Worm (Caenorhabditis elegans) whole organism, L2 larva: ENCODE data around the gene Y105C5B.1.

Source experiments
- C34F6.9 ChIP-seq: fragments of 150-350 bp; optimal IDR thresholded peaks from 2 replicates; lab custom pipeline; 2014; ENCODE audit warnings: missing biosample characterization, missing genetic modification characterization
- alr-1 ChIP-seq: fragments of 150-350 bp; optimal IDR thresholded peaks from 2 replicates; lab custom pipeline; 2014; ENCODE audit warnings: missing biosample characterization, missing genetic modification characterization
- ama-1 ChIP-seq: fragments of 150-350 bp; optimal IDR thresholded peaks from 2 replicates; lab custom pipeline; 2018; ENCODE audit warnings: inconsistent platforms
- ceh-16 ChIP-seq: fragments of 150-350 bp; optimal IDR thresholded peaks from 2 replicates; lab custom pipeline; 2014; ENCODE audit warnings: missing biosample characterization, missing genetic modification characterization
- ceh-82 ChIP-seq: fragments of 150-350 bp; optimal IDR thresholded peaks from 2 replicates; lab custom pipeline; 2014; ENCODE audit warnings: missing biosample characterization, missing genetic modification characterization
- elt-3 ChIP-seq: sonication (generic microtip); optimal IDR thresholded peaks from 2 replicates; lab custom pipeline; 2017; ENCODE audit warnings: missing biosample characterization, missing genetic modification characterization
- gmeb-1 ChIP-seq: fragments of 150-350 bp; optimal IDR thresholded peaks from 2 replicates; lab custom pipeline; 2014; ENCODE audit warnings: missing biosample characterization, missing genetic modification characterization
- nhr-23 ChIP-seq: fragments of 150-350 bp; optimal IDR thresholded peaks from 2 replicates; lab custom pipeline; 2014; ENCODE audit warnings: missing biosample characterization, missing genetic modification reagents, missing genetic modification characterization
- nhr-237 ChIP-seq: fragments of 150-350 bp; optimal IDR thresholded peaks from 2 replicates; lab custom pipeline; 2014; ENCODE audit warnings: missing biosample characterization, missing genetic modification characterization
- nhr-77 ChIP-seq: fragments of 150-350 bp; optimal IDR thresholded peaks from 2 replicates; lab custom pipeline; 2014; ENCODE audit warnings: missing biosample characterization, missing genetic modification characterization
- snpc-4 ChIP-seq: fragments of 150-350 bp; optimal IDR thresholded peaks from 2 replicates; lab custom pipeline; 2014; ENCODE audit warnings: missing biosample characterization, missing genetic modification characterization
- zag-1 ChIP-seq: fragments of 150-350 bp; optimal IDR thresholded peaks from 2 replicates; lab custom pipeline; 2014; ENCODE audit warnings: missing biosample characterization, missing genetic modification characterization

- TF ChIP-seq elt-3 (tag; lab: Kevin White, UChicago) = no peak
- TF ChIP-seq nhr-23 (tag; lab: Kevin White, UChicago) = no peak
- TF ChIP-seq ceh-82 = no peak
- TF ChIP-seq snpc-4 (tag; lab: Kevin White, UChicago) = no peak
- TF ChIP-seq nhr-77 = no peak
- TF ChIP-seq C34F6.9 (tag; lab: Kevin White, UChicago) = no peak
- TF ChIP-seq ama-1 (lab: Kevin White, UChicago) = no peak
- TF ChIP-seq nhr-237 (tag; lab: Kevin White, UChicago) = no peak
- TF ChIP-seq alr-1 (tag; lab: Kevin White, UChicago) = no peak
- TF ChIP-seq ceh-16 (tag; lab: Kevin White, UChicago) = no peak
- TF ChIP-seq gmeb-1 (tag; lab: Kevin White, UChicago) = no peak
- no peak for TF ChIP-seq zag-1 (tag; lab: Kevin White, UChicago)
Observed at ce11 chrIV:15915061-15915460, 44.6 kb downstream of the Y105C5B.1 start.
